Worm (Caenorhabditis elegans): ENCODE data around the gene fipr-9.

The fipr-9 gene

ce11 chrV:10178166-10178565 is 43.3 kb upstream of the fipr-9 start (continued):
- TF ChIP-seq hlh-6 (tag; optimal IDR thresholded peaks at IDR 0.05) (no peak), K09A11.1 (tag; optimal IDR thresholded peaks at IDR 0.05; ENCODE audit: insufficient read depth) (no peak), npax-4 (tag; optimal IDR thresholded peaks at IDR 0.05) (no peak), nhr-232 (tag; optimal IDR thresholded peaks at IDR 0.05) (no peak), hlh-15 (tag; optimal IDR thresholded peaks at IDR 0.05) (no peak), pat-9 (tag; optimal IDR thresholded peaks at IDR 0.05) (no peak), zip-5 (tag; optimal IDR thresholded peaks at IDR 0.05) (peak; percentile 52), C08G9.2 (tag; optimal IDR thresholded peaks at IDR 0.05) (peak; percentile 77), nfya-1 (tag; optimal IDR thresholded peaks at IDR 0.05) (peak; percentile 31), K02D7.2 (tag; optimal IDR thresholded peaks at IDR 0.05) (no peak), sdc-2 (tag; optimal IDR thresholded peaks at IDR 0.05) (peak; percentile 23), ceh-9 (tag; optimal IDR thresholded peaks at IDR 0.05) (no peak), C38D4.7 (GFP tag; optimal IDR thresholded peaks at IDR 0.05) (no peak), sox-4 (tag; optimal IDR thresholded peaks at IDR 0.05) (no peak), sox-2 (GFP tag; IDR thresholded peaks at IDR 0.05) (no peak), ceh-2 (tag; optimal IDR thresholded peaks at IDR 0.05) (peak; percentile 63), fkh-6 (tag; optimal IDR thresholded peaks at IDR 0.05) (no peak), unc-3 (GFP tag; conservative IDR thresholded peaks at IDR 0.05) (no peak), unc-3 (tag; optimal IDR thresholded peaks at IDR 0.05) (no peak), hlh-13 (GFP tag; optimal IDR thresholded peaks at IDR 0.05) (no peak), hlh-8 (tag; optimal IDR thresholded peaks at IDR 0.05) (peak; percentile 52), pax-1 (tag; optimal IDR thresholded peaks at IDR 0.05) (no peak), ceh-45 (GFP tag; IDR thresholded peaks at IDR 0.05) (no peak), dve-1 (tag; optimal IDR thresholded peaks at IDR 0.05) (no peak), mec-3 (tag; optimal IDR thresholded peaks at IDR 0.05; ENCODE audit: borderline replicate concordance) (no peak), ceh-18 (tag; optimal IDR thresholded peaks at IDR 0.05) (peak; percentile 54), rnt-1 (tag; optimal IDR thresholded peaks at IDR 0.05) (peak; percentile 22), tbx-7 (tag; optimal IDR thresholded peaks at IDR 0.05) (peak; percentile 71), madf-2 (tag; optimal IDR thresholded peaks at IDR 0.05) (no peak), elt-2 (tag; optimal IDR thresholded peaks at IDR 0.05) (peak; percentile 54), ceh-34 (tag; optimal IDR thresholded peaks at IDR 0.05) (peak; percentile 67), dmd-4 (tag; optimal IDR thresholded peaks at IDR 0.05; ENCODE audit: borderline replicate concordance) (no peak), ceh-30 (tag; optimal IDR thresholded peaks at IDR 0.05) (no peak), pha-2 (tag; optimal IDR thresholded peaks at IDR 0.05) (no peak), lin-11 (tag; optimal IDR thresholded peaks at IDR 0.05) (no peak), syd-9 (tag; optimal IDR thresholded peaks at IDR 0.05) (no peak), elt-4 (tag; optimal IDR thresholded peaks at IDR 0.05) (no peak), pha-4 (tag; optimal IDR thresholded peaks at IDR 0.05) (no peak), F13H6.1 (tag; optimal IDR thresholded peaks at IDR 0.05) (peak; percentile 67), tbx-2 (tag; optimal IDR thresholded peaks at IDR 0.05) (peak; percentile 75)

DNA sequence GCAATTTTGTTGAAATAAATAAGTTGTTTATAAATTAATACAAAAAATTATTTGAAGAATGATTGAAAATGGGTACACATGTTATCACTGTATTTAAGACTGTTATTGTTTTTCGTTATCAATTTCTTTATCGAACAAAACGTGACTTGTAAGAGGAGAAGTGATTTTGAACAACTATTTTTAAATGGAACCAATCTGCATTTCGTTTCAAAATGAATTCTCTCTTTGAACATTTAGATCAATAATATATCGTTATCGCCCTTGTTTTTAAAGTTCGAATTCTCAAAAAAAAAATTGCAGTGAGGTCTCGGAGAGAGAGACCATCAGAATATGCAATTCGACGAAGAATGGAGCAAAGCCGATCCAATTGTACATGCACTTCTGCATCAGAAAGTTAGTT is 42.2 kb upstream of the fipr-9 start, which contains the start of gene cul-5:
Gene cul-5 (plus strand): TSS at position 301 of the 400 bp plus-strand sequence.
- TF ChIP-seq fax-1 (tag; optimal IDR thresholded peaks at IDR 0.05) (no peak), elt-2 (tag; optimal IDR thresholded peaks at IDR 0.05) (peak; percentile 11)

- TF ChIP-seq ceh-19 (GFP tag; optimal IDR thresholded peaks at IDR 0.05), result no peak
- TF ChIP-seq ceh-24 (tag; optimal IDR thresholded peaks at IDR 0.05), result no peak
- TF ChIP-seq ceh-34 (tag; optimal IDR thresholded peaks at IDR 0.05), result no peak
- no peak for TF ChIP-seq pqm-1 (tag; optimal IDR thresholded peaks at IDR 0.05)
- no peak for TF ChIP-seq pax-1 (tag; optimal IDR thresholded peaks at IDR 0.05)
- TF ChIP-seq sox-2 (GFP tag; IDR thresholded peaks at IDR 0.05), result no peak
- TF ChIP-seq nhr-11 (tag; optimal IDR thresholded peaks at IDR 0.05), result no peak
- no peak for TF ChIP-seq pha-2 (tag; optimal IDR thresholded peaks at IDR 0.05)
- no peak for TF ChIP-seq ztf-16 (tag; optimal IDR thresholded peaks at IDR 0.05)
- no peak for TF ChIP-seq nfya-1 (tag; optimal IDR thresholded peaks at IDR 0.05)
- no peak for TF ChIP-seq T23F11.4 (GFP tag; optimal IDR thresholded peaks at IDR 0.05)
- no peak for TF ChIP-seq ref-2 (tag; optimal IDR thresholded peaks at IDR 0.05)
- no peak for TF ChIP-seq ceh-30 (tag; optimal IDR thresholded peaks at IDR 0.05)
- TF ChIP-seq syd-9 (tag; optimal IDR thresholded peaks at IDR 0.05), result no peak
- TF ChIP-seq che-1 (tag; optimal IDR thresholded peaks at IDR 0.05), result no peak
- no peak for TF ChIP-seq odd-2 (tag; optimal IDR thresholded peaks at IDR 0.05)
- TF ChIP-seq hlh-30 (tag; optimal IDR thresholded peaks at IDR 0.05; ENCODE audit: insufficient read depth), result no peak
- TF ChIP-seq ama-1 (optimal IDR thresholded peaks at IDR 0.05), result no peak
- TF ChIP-seq C38D4.7 (GFP tag; optimal IDR thresholded peaks at IDR 0.05), result no peak
- no peak for TF ChIP-seq ceh-18 (tag; optimal IDR thresholded peaks at IDR 0.05)
Measured at ce11 chrV:10182984-10183383, 38.5 kb upstream of the fipr-9 start, which contains the start of gene ZK856.4. ZK856.4 (plus strand) TSS chrV:10183284.

Data from whole organism, late embryonic.